Fruit fly (Drosophila melanogaster) whole organism, wandering third instar larva: ENCODE data around the gene CG13623.

Source experiments
- Abd-B ChIP-seq: fragments of >200 bp; optimal IDR thresholded peaks from 2 replicates; lab custom pipeline; 2017; ENCODE audit warnings: missing biosample characterization, missing genetic modification characterization
- CG32264 ChIP-seq: fragments of 200-800 bp; sonication (Bioruptor generic); optimal IDR thresholded peaks from 2 replicates; lab custom pipeline; 2016; ENCODE audit warnings: missing biosample characterization, missing genetic modification characterization
- CG9705 ChIP-seq: fragments of 200-800 bp; sonication (Bioruptor generic); optimal IDR thresholded peaks from 2 replicates; lab custom pipeline; 2018; ENCODE audit warnings: missing biosample characterization, mild to moderate bottlenecking, missing genetic modification characterization
- CrebA ChIP-seq: fragments of 200-800 bp; sonication (Bioruptor generic); optimal IDR thresholded peaks from 2 replicates; lab custom pipeline; 2016; ENCODE audit warnings: missing biosample characterization, mild to moderate bottlenecking, missing genetic modification characterization, borderline replicate concordance
- Dfd ChIP-seq: fragments of >200 bp; optimal IDR thresholded peaks from 2 replicates; lab custom pipeline; 2017; ENCODE audit warnings: missing biosample characterization, missing genetic modification characterization
- Dif ChIP-seq: fragments of 200-275, 200-300 bp; sonication (Bioruptor generic); optimal IDR thresholded peaks from 2 replicates; lab custom pipeline; 2018; ENCODE audit warnings: missing biosample characterization, missing genetic modification characterization; ENCODE audit not compliant: partially characterized antibody
- GATAd ChIP-seq: sonication (Bioruptor generic); optimal IDR thresholded peaks from 2 replicates; lab custom pipeline; 2016; ENCODE audit warnings: missing biosample characterization, missing genetic modification characterization
- HLH106 ChIP-seq: fragments of 200-800 bp; optimal IDR thresholded peaks from 3 replicates; lab custom pipeline; 2019; ENCODE audit warnings: missing biosample characterization, mild to moderate bottlenecking, missing genetic modification characterization, moderate library complexity
- Hnf4 ChIP-seq: fragments of 200-800 bp; sonication (Bioruptor generic); optimal IDR thresholded peaks from 2 replicates; lab custom pipeline; 2016; ENCODE audit warnings: missing biosample characterization, mild to moderate bottlenecking, missing genetic modification characterization
- Hr78 ChIP-seq: fragments of >200 bp; optimal IDR thresholded peaks from 2 replicates; lab custom pipeline; 2017; ENCODE audit warnings: missing biosample characterization, missing genetic modification characterization
- Hr83 ChIP-seq: fragments of 200-300 bp; sonication (Bioruptor generic); optimal IDR thresholded peaks from 2 replicates; lab custom pipeline; 2016; ENCODE audit warnings: missing biosample characterization, mild to moderate bottlenecking, missing genetic modification characterization, moderate library complexity; ENCODE audit not compliant: poor library complexity, severe bottlenecking
- Jra ChIP-seq: sonication (Bioruptor generic); optimal IDR thresholded peaks from 2 replicates; lab custom pipeline; 2016; ENCODE audit warnings: missing biosample characterization, missing genetic modification characterization
- Mio ChIP-seq: sonication (Bioruptor generic); optimal IDR thresholded peaks from 2 replicates; lab custom pipeline; 2016; ENCODE audit warnings: missing biosample characterization, missing genetic modification characterization
- Myc ChIP-seq: fragments of >200 bp; optimal IDR thresholded peaks from 2 replicates; lab custom pipeline; 2017
- N ChIP-seq: fragments of >200 bp; optimal IDR thresholded peaks from 2 replicates; lab custom pipeline; 2018; ENCODE audit warnings: missing biosample characterization, missing external identifiers, missing genetic modification characterization
- OdsH ChIP-seq: fragments of 200-800 bp; sonication (Bioruptor generic); optimal IDR thresholded peaks from 2 replicates; lab custom pipeline; 2016; ENCODE audit warnings: missing biosample characterization, mild to moderate bottlenecking, missing genetic modification characterization
- Rel ChIP-seq, 2 experiments: fragments of 200-800 bp; sonication (Bioruptor generic) in 1 of 2; optimal IDR thresholded peaks; 2 replicates in 1 of 2; 3 replicates in 1 of 2; lab custom pipeline; 2016 to 2019; ENCODE audit warnings: mild to moderate bottlenecking in 2 of 2, missing biosample characterization in 2 of 2, missing genetic modification characterization in 2 of 2, moderate library complexity in 1 of 2
- Vsx2 ChIP-seq: fragments of 200-300, 225-300 bp; sonication (Bioruptor generic); optimal IDR thresholded peaks from 2 replicates; lab custom pipeline; 2018; ENCODE audit warnings: missing biosample characterization, missing genetic modification characterization; ENCODE audit not compliant: partially characterized antibody
- br ChIP-seq: fragments of 200-800 bp; sonication (Bioruptor generic); optimal IDR thresholded peaks from 2 replicates; lab custom pipeline; 2016; ENCODE audit warnings: missing biosample characterization, missing genetic modification characterization
- brk ChIP-seq: fragments of 200-800 bp; sonication (Bioruptor generic); optimal IDR thresholded peaks from 2 replicates; lab custom pipeline; 2016; ENCODE audit warnings: missing biosample characterization, mild to moderate bottlenecking, missing genetic modification characterization
- dl ChIP-seq, 2 experiments: fragments of 175-275, 200-275 bp in 1 of 2; fragments of 200-275 bp in 1 of 2; sonication (Bioruptor generic); optimal IDR thresholded peaks; lab custom pipeline; 2018; ENCODE audit warnings: mild to moderate bottlenecking in 2 of 2, missing biosample characterization in 2 of 2, missing genetic modification characterization in 2 of 2, moderate library complexity in 2 of 2; ENCODE audit not compliant: partially characterized antibody in 2 of 2, insufficient read depth in 1 of 2
- dmrt93B ChIP-seq: fragments of 200-800 bp; sonication (Bioruptor generic); optimal IDR thresholded peaks from 2 replicates; lab custom pipeline; 2018; ENCODE audit warnings: missing biosample characterization, mild to moderate bottlenecking, missing genetic modification characterization
- dsf ChIP-seq: sonication (Bioruptor generic); optimal IDR thresholded peaks from 2 replicates; lab custom pipeline; 2016; ENCODE audit warnings: missing biosample characterization, missing genetic modification characterization, borderline replicate concordance
- foxo ChIP-seq, 2 experiments: fragments of 200-800 bp; sonication (Bioruptor generic); optimal IDR thresholded peaks; 2 replicates in 1 of 2; 3 replicates in 1 of 2; lab custom pipeline; 2016 to 2017; ENCODE audit warnings: missing biosample characterization in 2 of 2, missing genetic modification characterization in 2 of 2
- fru ChIP-seq: fragments of 200-800 bp; sonication (Bioruptor generic); optimal IDR thresholded peaks from 3 replicates; lab custom pipeline; 2016; ENCODE audit warnings: missing biosample characterization, mild to moderate bottlenecking, missing genetic modification characterization
- h ChIP-seq: fragments of 200-800 bp; sonication (Bioruptor generic); optimal IDR thresholded peaks from 3 replicates; lab custom pipeline; 2016; ENCODE audit warnings: missing biosample characterization, mild to moderate bottlenecking, missing genetic modification characterization
- jim ChIP-seq: fragments of 175-275, 200-325 bp; sonication (Bioruptor generic); optimal IDR thresholded peaks from 2 replicates; lab custom pipeline; 2016; ENCODE audit warnings: missing biosample characterization, mild to moderate bottlenecking, missing genetic modification characterization
- lola ChIP-seq: fragments of >200 bp; optimal IDR thresholded peaks from 2 replicates; lab custom pipeline; 2017; ENCODE audit warnings: missing biosample characterization, missing genetic modification characterization
- pan ChIP-seq: fragments of >200 bp; optimal IDR thresholded peaks from 2 replicates; lab custom pipeline; 2017
- rgr ChIP-seq: fragments of 200-800 bp; sonication (Bioruptor generic); optimal IDR thresholded peaks from 3 replicates; lab custom pipeline; 2016; ENCODE audit warnings: missing biosample characterization, mild to moderate bottlenecking, missing genetic modification characterization
- sage ChIP-seq: fragments of 200-800 bp; sonication (Bioruptor generic); optimal IDR thresholded peaks from 2 replicates; lab custom pipeline; 2016; ENCODE audit warnings: missing biosample characterization, mild to moderate bottlenecking, missing genetic modification characterization
- sv ChIP-seq: fragments of 200-800 bp; sonication (Bioruptor generic); optimal IDR thresholded peaks from 3 replicates; lab custom pipeline; 2016; ENCODE audit warnings: missing biosample characterization, missing genetic modification characterization
- tai ChIP-seq: sonication (Bioruptor generic); optimal IDR thresholded peaks from 2 replicates; lab custom pipeline; 2016; ENCODE audit warnings: missing biosample characterization, missing genetic modification characterization
- usp ChIP-seq: fragments of >200 bp; optimal IDR thresholded peaks from 2 replicates; lab custom pipeline; 2017; ENCODE audit warnings: missing biosample characterization, missing genetic modification characterization
- woc ChIP-seq: sonication (Bioruptor generic); optimal IDR thresholded peaks from 2 replicates; lab custom pipeline; 2016; ENCODE audit warnings: missing biosample characterization, mild to moderate bottlenecking, missing genetic modification characterization

CG13623 gene

dm6 chr3R:24530328-24530727 lies at the start of gene CG13623, which contains the start of gene ana1:
TSS of gene CG13623 (minus strand) at chr3R:24530558.
TSS of gene ana1 (plus strand) at chr3R:24530576.
- TF ChIP-seq Hr83 (GFP tag; lab: Kevin White, UChicago), result no peak
- no peak for TF ChIP-seq Rel (GFP tag; optimal IDR thresholded peaks at IDR 0.05; lab: Kevin White, UChicago)
- TF ChIP-seq Rel (tag; optimal IDR thresholded peaks at IDR 0.05; lab: Kevin White, UChicago), result no peak
- no peak for TF ChIP-seq dl (GFP tag; optimal IDR thresholded peaks at IDR 0.05; lab: Kevin White, UChicago; ENCODE audit: insufficient read depth in 1 of 2, partially characterized antibody in 2 of 2)
- TF ChIP-seq tai (GFP tag; lab: Kevin White, UChicago), result no peak
- TF ChIP-seq fru (GFP tag; lab: Kevin White, UChicago), result no peak
- TF ChIP-seq Mio, result no peak
- TF ChIP-seq Dif, result no peak
- no peak for TF ChIP-seq HLH106 (tag; lab: Kevin White, UChicago)
- no peak for TF ChIP-seq Jra (GFP tag; lab: Kevin White, UChicago)
- TF ChIP-seq sage (GFP tag; lab: Kevin White, UChicago), result no peak
- TF ChIP-seq GATAd, result no peak
- TF ChIP-seq Hnf4 (GFP tag; lab: Kevin White, UChicago), result no peak

DNA sequence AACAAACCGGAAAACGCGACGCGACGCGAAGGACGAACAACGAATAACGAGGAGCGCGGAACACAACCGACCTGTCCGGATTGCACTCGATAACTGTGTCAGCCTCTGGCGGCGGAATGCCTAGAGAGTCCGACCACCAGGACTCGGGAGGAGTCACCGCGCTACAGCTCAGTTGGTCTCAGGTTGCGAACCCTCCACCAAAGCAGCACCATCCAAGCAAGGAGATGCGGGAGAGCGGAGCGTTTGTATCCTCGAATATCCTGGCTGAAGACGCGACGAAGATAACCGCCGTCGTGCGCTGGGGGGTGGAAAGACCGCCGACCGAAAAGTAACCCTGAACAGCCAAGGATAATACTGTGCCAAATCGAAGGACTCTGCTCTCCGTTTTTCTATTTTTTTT lies 47.0 kb upstream of the CG13623 start:
- no peak for TF ChIP-seq sage (GFP tag; lab: Kevin White, UChicago)
- no peak for TF ChIP-seq foxo (GFP tag; optimal IDR thresholded peaks at IDR 0.05; lab: Kevin White, UChicago)
- TF ChIP-seq Jra (GFP tag; lab: Kevin White, UChicago), result no peak
- TF ChIP-seq brk (GFP tag; lab: Kevin White, UChicago), result no peak
- no peak for TF ChIP-seq dmrt93B (GFP tag; lab: Kevin White, UChicago)

dm6 chr3R:24575787-24576413 lies 45.5 kb upstream of the CG13623 start:
- no peak for TF ChIP-seq brk (GFP tag; lab: Kevin White, UChicago)
- TF ChIP-seq OdsH (GFP tag; lab: Kevin White, UChicago), result no peak
- no peak for TF ChIP-seq foxo (GFP tag; optimal IDR thresholded peaks at IDR 0.05; lab: Kevin White, UChicago)
- no peak for TF ChIP-seq lola (GFP tag; lab: Kevin White, UChicago)
- no peak for TF ChIP-seq CG32264
- TF ChIP-seq Jra (GFP tag; lab: Kevin White, UChicago), result no peak
- no peak for TF ChIP-seq br (GFP tag; lab: Kevin White, UChicago)
- no peak for TF ChIP-seq Rel (GFP tag; optimal IDR thresholded peaks at IDR 0.05; lab: Kevin White, UChicago)
- TF ChIP-seq Rel (tag; optimal IDR thresholded peaks at IDR 0.05; lab: Kevin White, UChicago), result peak; percentile 42
- no peak for TF ChIP-seq Hnf4 (GFP tag; lab: Kevin White, UChicago)
- TF ChIP-seq woc (GFP tag; lab: Kevin White, UChicago), result no peak
- TF ChIP-seq CrebA, result no peak
- no peak for TF ChIP-seq Abd-B
- peak; percentile 26 for TF ChIP-seq tai (GFP tag; lab: Kevin White, UChicago)

DNA sequence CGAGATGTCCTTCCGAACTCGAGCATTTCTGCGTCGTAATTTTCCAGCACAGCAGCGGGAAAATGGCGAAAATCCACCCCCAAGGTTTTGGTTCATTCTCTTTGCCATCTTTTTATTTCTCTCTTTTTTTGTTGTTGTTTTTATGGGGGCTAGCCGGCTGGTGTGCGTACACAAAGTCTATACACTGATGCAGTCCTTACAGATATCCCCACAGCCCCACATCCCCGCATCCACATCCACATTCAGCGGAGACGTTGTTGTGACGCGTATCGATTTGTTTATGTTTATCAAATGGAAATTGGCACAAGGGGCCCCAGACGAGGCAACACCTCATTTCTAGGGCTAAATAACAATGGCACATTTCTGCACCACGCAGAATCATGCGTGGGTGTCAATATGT lies 44.8 kb upstream of the CG13623 start:
- TF ChIP-seq br (GFP tag; lab: Kevin White, UChicago), result no peak
- TF ChIP-seq usp (GFP tag; lab: Kevin White, UChicago), result no peak
- TF ChIP-seq jim (GFP tag; lab: Kevin White, UChicago), result no peak
- TF ChIP-seq pan (lab: Kevin White, UChicago), result no peak
- TF ChIP-seq lola (GFP tag; lab: Kevin White, UChicago), result no peak
- no peak for TF ChIP-seq brk (GFP tag; lab: Kevin White, UChicago)
- TF ChIP-seq Myc (lab: Kevin White, UChicago), result no peak
- no peak for TF ChIP-seq HLH106 (tag; lab: Kevin White, UChicago)
- TF ChIP-seq CrebA, result no peak
- no peak for TF ChIP-seq Vsx2 (GFP tag; lab: Kevin White, UChicago)

DNA sequence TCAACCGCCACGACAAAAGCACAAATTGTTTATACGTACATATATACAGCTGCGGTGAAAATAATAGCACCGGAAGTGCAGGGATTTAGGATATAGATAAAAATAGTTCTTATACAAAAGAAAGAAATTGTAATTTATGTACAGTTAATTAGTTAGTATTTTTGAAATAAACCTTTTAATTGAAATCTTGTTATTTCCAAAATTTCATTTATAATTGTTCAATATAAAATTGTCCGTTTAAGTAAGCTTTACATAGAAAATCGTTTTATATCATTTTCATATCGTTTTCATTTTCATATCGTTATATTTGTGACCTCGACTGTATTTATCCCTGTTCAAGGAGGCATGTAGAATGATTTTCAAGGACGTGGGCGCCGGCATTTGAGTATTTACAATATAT lies 43.8 kb upstream of the CG13623 start:
- TF ChIP-seq HLH106 (tag; lab: Kevin White, UChicago) (peak; percentile 64), dmrt93B (GFP tag; lab: Kevin White, UChicago) (no peak), Hr78 (GFP tag; lab: Kevin White, UChicago) (no peak), dl (GFP tag; optimal IDR thresholded peaks at IDR 0.05; lab: Kevin White, UChicago; ENCODE audit: insufficient read depth in 1 of 2, partially characterized antibody in 2 of 2) (no peak), Rel (GFP tag; optimal IDR thresholded peaks at IDR 0.05; lab: Kevin White, UChicago) (no peak), Rel (tag; optimal IDR thresholded peaks at IDR 0.05; lab: Kevin White, UChicago) (no peak), CG9705 (GFP tag; lab: Kevin White, UChicago) (no peak), N (GFP tag; lab: Kevin White, UChicago) (no peak), tai (GFP tag; lab: Kevin White, UChicago) (no peak), GATAd (no peak), Myc (lab: Kevin White, UChicago) (no peak), h (GFP tag; lab: Kevin White, UChicago) (peak; percentile 30), br (GFP tag; lab: Kevin White, UChicago) (no peak), Jra (GFP tag; lab: Kevin White, UChicago) (no peak), dsf (GFP tag; lab: Kevin White, UChicago) (no peak), Hr83 (GFP tag; lab: Kevin White, UChicago) (no peak), Abd-B (no peak), woc (GFP tag; lab: Kevin White, UChicago) (peak; percentile 11), Dfd (peak; percentile 3), fru (GFP tag; lab: Kevin White, UChicago) (peak; percentile 49), rgr (peak; percentile 46), CG32264 (no peak), CrebA (no peak), jim (GFP tag; lab: Kevin White, UChicago) (no peak), Mio (no peak), pan (lab: Kevin White, UChicago) (no peak), sv (GFP tag; lab: Kevin White, UChicago) (peak; percentile 38), foxo (GFP tag; optimal IDR thresholded peaks at IDR 0.05; lab: Kevin White, UChicago) (peak in 1 of 2 experiments; percentile 43), brk (GFP tag; lab: Kevin White, UChicago) (no peak), Dif (no peak)
